Fruit fly (Drosophila melanogaster) Kc167 (cell line): ENCODE measurements around the gene Ubr3.

ENCODE experiments used
- Myc ChIP-seq: fragments of >200 bp; optimal IDR thresholded peaks from 2 replicates; lab custom pipeline; 2017; ENCODE audit warnings: missing external identifiers
- Sin3A ChIP-seq: fragments of >200 bp; optimal IDR thresholded peaks from 2 replicates; lab custom pipeline; 2018; ENCODE audit warnings: missing external identifiers
- h ChIP-seq: fragments of >200 bp; optimal IDR thresholded peaks from 3 replicates; lab custom pipeline; 2018; ENCODE audit warnings: missing external identifiers
- insv ChIP-seq: fragments of >200 bp; optimal IDR thresholded peaks from 3 replicates; lab custom pipeline; 2018; ENCODE audit warnings: missing external identifiers
- psq ChIP-seq: fragments of >200 bp; optimal IDR thresholded peaks from 2 replicates; lab custom pipeline; 2017; ENCODE audit warnings: missing external identifiers
- ttk ChIP-seq: sonication (Bioruptor generic); optimal IDR thresholded peaks from 2 replicates; lab custom pipeline; 2017; ENCODE audit warnings: missing external identifiers

DNA sequence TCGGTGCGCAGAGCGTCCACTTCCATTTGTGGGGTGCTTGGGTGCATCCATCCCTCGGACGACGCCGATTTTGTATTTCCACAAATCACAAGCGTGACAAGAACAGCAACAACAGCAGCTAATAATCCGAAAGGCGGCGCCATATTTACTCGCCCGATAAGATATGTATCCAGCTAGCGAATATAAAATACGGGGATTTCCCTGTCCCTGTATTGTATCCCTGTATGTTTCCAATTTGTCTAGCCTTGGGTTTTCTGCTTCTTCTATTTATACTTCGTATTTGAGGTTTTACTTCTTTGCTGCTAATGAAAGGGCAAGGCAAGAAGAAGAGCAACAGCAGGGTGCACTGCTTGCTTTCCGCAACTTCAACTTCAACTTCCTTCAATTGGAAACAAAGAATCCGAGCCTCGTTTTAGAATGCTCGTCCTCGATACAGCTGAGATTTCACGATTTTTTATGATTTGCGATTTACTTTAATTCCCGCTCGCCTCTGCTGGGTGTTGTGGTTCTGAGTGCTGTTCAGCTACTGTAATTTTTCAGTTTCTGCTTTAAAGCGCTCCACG, 8.5 kb downstream of the Ubr3 start:
- TF ChIP-seq h (lab: Kevin White, UChicago) (no peak), ttk (lab: Kevin White, UChicago) (no peak), Myc (lab: Kevin White, UChicago) (no peak), psq (no peak), insv (lab: Kevin White, UChicago) (no peak), Sin3A (lab: Kevin White, UChicago) (no peak)
